ENCODE assay signal across 2 worm cellular contexts in the genomic region with DNA sequence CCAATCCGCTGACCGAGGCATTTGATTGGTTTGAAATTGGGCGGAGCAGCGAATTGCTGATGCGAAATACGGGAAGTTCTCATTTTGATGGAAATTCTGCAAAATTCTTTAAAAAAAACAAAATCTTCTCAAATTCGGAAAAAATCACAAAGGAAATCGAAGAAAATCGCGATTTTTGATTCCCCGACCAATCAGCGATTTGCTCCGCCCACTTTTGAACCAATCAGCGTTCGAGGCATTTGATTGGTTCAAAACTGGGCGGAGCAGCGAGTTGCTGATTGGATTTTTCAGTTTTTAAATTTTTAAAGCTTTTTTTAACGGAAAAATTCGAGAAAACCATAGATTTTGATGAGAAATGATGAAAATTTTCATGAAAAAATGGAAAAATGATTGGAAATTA.
TF ChIP-seq lines count a peak whose summit lies in the region.

No protein-coding gene starts in this region.

TF ChIP-seq in whole organism, L3 larva, 47 proteins besides CTCF, POLR2A, EP300 and RAD21:
- TF ChIP-seq nfya-1 (tag; optimal IDR thresholded peaks at IDR 0.05; lab: Kevin White, UChicago; ENCODE audit: insufficient read depth): peak; percentile 76
- TF ChIP-seq nhr-28 (tag; optimal IDR thresholded peaks at IDR 0.05; lab: Kevin White, UChicago): no peak

TF ChIP-seq in whole organism, late embryonic, 69 proteins besides CTCF, POLR2A, EP300 and RAD21:
- TF ChIP-seq nfya-1 (tag; optimal IDR thresholded peaks at IDR 0.05; lab: Kevin White, UChicago): peak; percentile 70
- TF ChIP-seq ceh-19 (GFP tag; optimal IDR thresholded peaks at IDR 0.05; lab: Kevin White, UChicago): no peak
